Fruit fly (Drosophila melanogaster): ENCODE results near the gene CG32024.
A peak's percentile ranks its signal among the peaks of the same experiment; 100 is the strongest.

Gene CG32024

dm6 chr3L:8808244-8808643, 843 bp downstream of the CG32024 start, which contains the start of gene CG13308:
TSS of gene CG13308 (plus strand) at chr3L:8808544.
- TF ChIP-seq h (GFP tag; optimal IDR thresholded peaks at IDR 0.05) = no peak
- no peak for TF ChIP-seq Myc (optimal IDR thresholded peaks at IDR 0.05)
- TF ChIP-seq GATAd (GFP tag; optimal IDR thresholded peaks at IDR 0.05) = no peak
- no peak for TF ChIP-seq lola (GFP tag; optimal IDR thresholded peaks at IDR 0.05)
- TF ChIP-seq dsf (GFP tag; optimal IDR thresholded peaks at IDR 0.05; ENCODE audit: borderline replicate concordance) = no peak
- TF ChIP-seq Hnf4 (GFP tag; optimal IDR thresholded peaks at IDR 0.05) = no peak
- no peak for TF ChIP-seq foxo (GFP tag; optimal IDR thresholded peaks at IDR 0.05)
- no peak for TF ChIP-seq jim (GFP tag; optimal IDR thresholded peaks at IDR 0.05)
- TF ChIP-seq tai (GFP tag; optimal IDR thresholded peaks at IDR 0.05) = no peak
- TF ChIP-seq fru (GFP tag; optimal IDR thresholded peaks at IDR 0.05) = no peak

DNA sequence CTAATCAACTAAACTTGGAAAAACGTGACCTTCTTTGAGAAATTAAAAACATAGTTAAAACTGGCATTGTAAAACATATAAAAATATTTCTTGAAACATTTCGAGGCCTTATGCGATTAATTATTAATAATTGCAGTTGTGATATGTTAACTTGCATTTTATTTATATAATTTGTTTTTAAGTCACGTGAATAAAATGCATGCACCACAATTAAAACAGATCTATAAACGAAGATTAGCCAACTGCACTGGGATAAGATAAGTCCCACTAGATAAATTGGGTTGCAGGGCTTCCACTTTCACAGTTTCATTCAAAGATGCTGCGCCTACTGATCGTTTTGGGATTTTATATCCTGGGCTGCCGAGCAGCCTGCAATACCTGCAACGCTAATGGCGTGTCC, 2.7 kb downstream of the CG32024 start, which contains the start of gene CG13309:
CG13309 (plus strand) TSS at position 301 of the 400 bp plus-strand sequence.
- TF ChIP-seq tai (GFP tag; optimal IDR thresholded peaks at IDR 0.05) (no peak), OdsH (GFP tag; optimal IDR thresholded peaks at IDR 0.05) (no peak), Jra (GFP tag; optimal IDR thresholded peaks at IDR 0.05) (no peak), HLH106 (tag; optimal IDR thresholded peaks at IDR 0.05) (no peak), Hr78 (GFP tag; optimal IDR thresholded peaks at IDR 0.05) (no peak), Abd-B (GFP tag; optimal IDR thresholded peaks at IDR 0.05) (no peak), brk (GFP tag; optimal IDR thresholded peaks at IDR 0.05) (no peak), CG32264 (GFP tag; optimal IDR thresholded peaks at IDR 0.05) (no peak), woc (GFP tag; optimal IDR thresholded peaks at IDR 0.05) (no peak)

- peak; percentile 12 for TF ChIP-seq ey (GFP tag; optimal IDR thresholded peaks at IDR 0.05)
- no peak for TF ChIP-seq OdsH (GFP tag; optimal IDR thresholded peaks at IDR 0.05)
- TF ChIP-seq GATAd (GFP tag; optimal IDR thresholded peaks at IDR 0.05) = no peak
Observed at dm6 chr3L:8813484-8813883, 6.1 kb downstream of the CG32024 start.

DNA sequence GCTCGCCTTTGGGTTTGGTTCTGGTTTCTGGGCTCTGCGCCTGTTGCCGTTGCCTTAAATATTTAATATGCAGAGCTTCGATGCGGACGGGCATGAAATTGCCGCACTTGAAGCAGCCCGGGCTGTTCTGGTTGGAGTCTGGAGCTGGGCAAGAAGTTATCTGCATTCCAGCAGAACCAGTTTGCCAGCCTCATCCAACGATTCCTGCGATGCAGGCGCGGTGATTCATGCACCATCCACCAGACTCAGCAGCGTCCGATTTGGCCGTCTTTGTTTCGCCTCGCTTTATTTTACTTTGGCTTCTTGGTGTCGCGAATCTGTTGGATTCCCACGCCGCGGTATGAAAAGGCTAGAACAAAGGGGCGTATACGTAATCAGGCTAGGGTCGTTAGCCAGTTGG, 12.0 kb downstream of the CG32024 start:
- no peak for TF ChIP-seq Hr83 (GFP tag; optimal IDR thresholded peaks at IDR 0.05; ENCODE audit: poor library complexity, severe bottlenecking)
- peak; percentile 34 for TF ChIP-seq Dif (GFP tag; optimal IDR thresholded peaks at IDR 0.05; ENCODE audit: partially characterized antibody)
- TF ChIP-seq Jra (GFP tag; optimal IDR thresholded peaks at IDR 0.05) = peak; percentile 60
- no peak for TF ChIP-seq N (GFP tag; optimal IDR thresholded peaks at IDR 0.05)
- no peak for TF ChIP-seq HLH106 (tag; optimal IDR thresholded peaks at IDR 0.05)
- TF ChIP-seq h (GFP tag; optimal IDR thresholded peaks at IDR 0.05) = no peak
- TF ChIP-seq fru (GFP tag; optimal IDR thresholded peaks at IDR 0.05) = no peak
- peak; percentile 9 for TF ChIP-seq psq (GFP tag; optimal IDR thresholded peaks at IDR 0.05)

DNA sequence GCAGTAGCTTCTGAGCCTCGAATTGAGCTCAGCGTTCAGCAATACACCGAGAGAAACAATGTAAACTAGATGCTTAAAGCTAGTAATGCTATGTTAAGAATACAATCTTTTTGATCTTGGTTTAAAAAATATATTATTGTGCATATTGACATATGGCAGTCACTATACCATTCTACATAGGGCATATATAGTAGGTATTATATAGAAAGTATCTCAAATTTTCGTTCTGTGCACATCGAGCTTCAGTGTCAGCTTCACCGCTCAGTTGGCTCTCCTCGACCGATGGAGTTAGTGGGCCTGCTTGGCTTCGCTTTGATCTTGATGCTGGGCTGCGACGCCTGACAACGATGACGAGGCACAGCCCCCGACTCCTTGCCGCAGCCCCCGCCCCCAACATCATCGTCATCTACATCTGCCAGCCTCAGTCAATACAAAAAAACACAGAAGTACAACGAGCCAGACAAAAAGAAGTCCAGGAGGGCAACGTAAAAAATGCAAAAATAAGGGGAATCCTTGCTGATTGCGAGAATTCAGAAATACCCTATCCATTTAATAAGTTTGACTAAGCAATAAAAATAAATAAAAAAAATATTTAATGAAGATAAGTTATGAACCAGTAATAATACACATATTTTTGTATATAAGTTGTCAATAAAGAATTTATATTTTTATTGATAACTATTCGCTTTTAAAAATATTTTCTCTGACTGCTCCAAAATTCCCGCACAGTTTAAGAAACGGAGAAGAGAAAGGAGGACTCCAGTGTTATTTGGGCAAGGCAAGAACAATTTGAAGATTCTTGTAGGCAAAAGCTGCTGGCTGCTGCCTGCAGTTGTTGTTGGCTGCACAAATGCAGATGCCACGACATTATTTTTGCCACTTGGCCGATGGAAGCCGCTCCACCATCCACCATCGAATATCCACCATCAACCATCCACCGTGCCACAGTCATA, 14.6 kb downstream of the CG32024 start:
- TF ChIP-seq N (GFP tag; optimal IDR thresholded peaks at IDR 0.05) (no peak), tai (GFP tag; optimal IDR thresholded peaks at IDR 0.05) (peak; percentile 65), Jra (GFP tag; optimal IDR thresholded peaks at IDR 0.05) (peak; percentile 53), Dif (GFP tag; optimal IDR thresholded peaks at IDR 0.05; ENCODE audit: partially characterized antibody) (peak; percentile 16), dl (GFP tag; optimal IDR thresholded peaks at IDR 0.05; ENCODE audit: insufficient read depth in 1 of 2, partially characterized antibody in 2 of 2) (no peak), Sp1 (GFP tag; optimal IDR thresholded peaks at IDR 0.05) (peak; percentile 82), Dfd (GFP tag; optimal IDR thresholded peaks at IDR 0.05) (no peak), lola (GFP tag; optimal IDR thresholded peaks at IDR 0.05) (no peak), br (GFP tag; optimal IDR thresholded peaks at IDR 0.05) (peak; percentile 92), CG32264 (GFP tag; optimal IDR thresholded peaks at IDR 0.05) (peak; percentile 80), dmrt93B (GFP tag; optimal IDR thresholded peaks at IDR 0.05) (peak; percentile 48), HLH106 (tag; optimal IDR thresholded peaks at IDR 0.05) (peak; percentile 88), woc (GFP tag; optimal IDR thresholded peaks at IDR 0.05) (peak; percentile 83), CG9705 (GFP tag; optimal IDR thresholded peaks at IDR 0.05) (peak; percentile 67), usp (GFP tag; optimal IDR thresholded peaks at IDR 0.05) (no peak), jim (GFP tag; optimal IDR thresholded peaks at IDR 0.05) (no peak), fru (GFP tag; optimal IDR thresholded peaks at IDR 0.05) (peak; percentile 93), ey (GFP tag; optimal IDR thresholded peaks at IDR 0.05) (peak; percentile 87), Vsx2 (GFP tag; optimal IDR thresholded peaks at IDR 0.05; ENCODE audit: partially characterized antibody) (no peak), GATAd (GFP tag; optimal IDR thresholded peaks at IDR 0.05) (no peak), brk (GFP tag; optimal IDR thresholded peaks at IDR 0.05) (peak; percentile 87), Myc (optimal IDR thresholded peaks at IDR 0.05) (no peak), pan (optimal IDR thresholded peaks at IDR 0.05) (no peak), Rel (GFP tag; optimal IDR thresholded peaks at IDR 0.05) (peak; percentile 14), Rel (tag; optimal IDR thresholded peaks at IDR 0.05) (peak; percentile 74), Abd-B (GFP tag; optimal IDR thresholded peaks at IDR 0.05) (no peak), Mio (GFP tag; optimal IDR thresholded peaks at IDR 0.05) (peak; percentile 6), Hnf4 (GFP tag; optimal IDR thresholded peaks at IDR 0.05) (peak; percentile 88), rgr (GFP tag; optimal IDR thresholded peaks at IDR 0.05) (peak; percentile 89), sage (GFP tag; optimal IDR thresholded peaks at IDR 0.05) (peak; percentile 72), OdsH (GFP tag; optimal IDR thresholded peaks at IDR 0.05) (peak; percentile 85), Hr83 (GFP tag; optimal IDR thresholded peaks at IDR 0.05; ENCODE audit: poor library complexity, severe bottlenecking) (no peak)
